Fruit fly (Drosophila melanogaster): ENCODE data around the gene CG34404.

Gene CG34404

DNA sequence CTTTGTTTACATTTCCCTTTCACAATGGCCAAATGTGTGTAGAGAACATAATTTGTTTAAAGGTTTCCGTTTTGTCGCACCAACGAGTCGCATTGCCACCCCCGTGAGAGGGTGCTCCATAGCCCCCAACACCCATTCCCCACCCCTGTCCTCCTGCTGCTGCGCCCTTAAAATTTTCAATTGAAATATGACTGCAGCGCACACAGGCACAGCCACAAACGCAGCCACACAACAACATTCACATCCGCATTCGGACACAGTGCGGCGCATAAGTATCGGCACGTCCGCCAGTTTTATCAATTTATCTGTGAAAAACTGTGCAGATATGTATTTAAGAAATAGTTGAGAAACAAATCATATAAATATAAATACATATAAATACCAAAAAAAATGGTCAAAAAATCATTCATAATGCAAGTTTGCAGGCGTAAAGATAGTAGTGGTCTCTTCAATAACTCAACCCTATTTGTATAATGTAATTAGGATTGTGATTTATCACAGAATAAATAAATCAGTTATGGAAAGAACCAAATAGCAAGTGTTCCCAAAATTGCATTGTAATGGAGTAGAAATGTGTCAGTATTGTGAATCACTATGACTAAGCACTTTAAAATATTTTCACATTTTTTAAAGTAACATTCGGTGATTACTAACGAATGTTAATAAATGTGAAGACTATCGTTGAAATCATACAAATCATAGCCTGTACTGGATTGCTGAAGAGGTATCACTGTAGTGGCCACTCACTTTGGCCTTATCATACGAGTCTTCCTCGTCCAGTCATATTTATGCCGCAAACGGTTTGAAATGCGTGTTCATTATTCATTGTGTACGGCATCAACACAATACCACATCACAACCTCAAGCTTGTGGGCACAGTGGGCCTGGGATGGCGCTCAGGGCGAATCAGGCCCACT lies 42.6 kb upstream of the CG34404 start (continued):
- TF ChIP-seq CG32772 (GFP tag; IDR thresholded peaks at IDR 0.05) (no peak), Vsx1 (GFP tag; optimal IDR thresholded peaks at IDR 0.05) (no peak), Sox100B (GFP tag; optimal IDR thresholded peaks at IDR 0.05) (peak; percentile 14), CG16813 (GFP tag; IDR thresholded peaks at IDR 0.05; ENCODE audit: partially characterized antibody) (no peak), CG3995 (GFP tag; optimal IDR thresholded peaks at IDR 0.05) (no peak), Ravus (GFP tag; IDR thresholded peaks at IDR 0.05) (no peak), hb (GFP tag; IDR thresholded peaks at IDR 0.05; ENCODE audit: partially characterized antibody) (no peak), CG14441 (GFP tag; IDR thresholded peaks at IDR 0.05) (peak; percentile 6; the same call in 1 of the 2 replicates), CG8089 (GFP tag; optimal IDR thresholded peaks at IDR 0.05) (no peak), CG9932 (GFP tag; IDR thresholded peaks at IDR 0.05) (no peak), CG2202 (tag; optimal IDR thresholded peaks at IDR 0.05) (no peak), CG17361 (GFP tag; IDR thresholded peaks at IDR 0.05) (peak; percentile 44; the same call in 2 of the 3 replicates), gsb (GFP tag; IDR thresholded peaks at IDR 0.05) (no peak), CG11723 (GFP tag; optimal IDR thresholded peaks at IDR 0.05) (no peak), CG4282 (GFP tag; optimal IDR thresholded peaks at IDR 0.05) (no peak), en (GFP tag; optimal IDR thresholded peaks at IDR 0.05) (no peak), CG15479 (GFP tag; optimal IDR thresholded peaks at IDR 0.05) (no peak), CG10431 (GFP tag; optimal IDR thresholded peaks at IDR 0.05) (no peak), CG6854 (GFP tag; optimal IDR thresholded peaks at IDR 0.05) (no peak), z (GFP tag; IDR thresholded peaks at IDR 0.05) (no peak), dysf (GFP tag; IDR thresholded peaks at IDR 0.05) (0 out of 3 replicates have a peak, but pooled peaks have one; percentile 12), CG3065 (GFP tag; optimal IDR thresholded peaks at IDR 0.05) (no peak), pzg (GFP tag; optimal IDR thresholded peaks at IDR 0.05) (no peak), nerfin-1 (tag; optimal IDR thresholded peaks at IDR 0.05) (peak; percentile 21), disco-r (GFP tag; optimal IDR thresholded peaks at IDR 0.05) (no peak), Dfd (GFP tag; optimal IDR thresholded peaks at IDR 0.05) (no peak), HLH54F (GFP tag; optimal IDR thresholded peaks at IDR 0.05) (no peak), ase (GFP tag; IDR thresholded peaks at IDR 0.05) (0 out of 3 replicates have a peak, but pooled peaks have one; percentile 8), shn (GFP tag; optimal IDR thresholded peaks at IDR 0.05) (peak; percentile 11), Camta (GFP tag; optimal IDR thresholded peaks at IDR 0.05) (no peak), jigr1 (GFP tag; IDR thresholded peaks at IDR 0.05) (no peak), Doc2 (GFP tag; IDR thresholded peaks at IDR 0.05) (no peak), Ets65A (GFP tag) (peak; percentile 66), CG2712 (tag; optimal IDR thresholded peaks at IDR 0.05) (peak; percentile 16), odd (GFP tag; optimal IDR thresholded peaks at IDR 0.05) (peak; percentile 21), nmo (GFP tag; optimal IDR thresholded peaks at IDR 0.05) (peak; percentile 34)

- TF ChIP-seq CG9437 (GFP tag; optimal IDR thresholded peaks at IDR 0.05) (no peak), Eip74EF (GFP tag; optimal IDR thresholded peaks at IDR 0.05) (no peak), crc (GFP tag; optimal IDR thresholded peaks at IDR 0.05) (no peak), esg (GFP tag; conservative IDR thresholded peaks at IDR 0.05) (no peak), mld (GFP tag; IDR thresholded peaks at IDR 0.05; ENCODE audit: partially characterized antibody) (no peak), scrt (GFP tag; optimal IDR thresholded peaks at IDR 0.05) (no peak), CG18262 (tag; optimal IDR thresholded peaks at IDR 0.05) (no peak), sens (GFP tag) (peak; percentile 2), Elba2 (GFP tag; optimal IDR thresholded peaks at IDR 0.05) (no peak), HLH3B (GFP tag; IDR thresholded peaks at IDR 0.05) (peak; percentile 35; the same call in 1 of the 2 replicates), CG7839 (tag; optimal IDR thresholded peaks at IDR 0.05) (no peak), CG16779 (GFP tag; IDR thresholded peaks at IDR 0.05) (0 out of 2 replicates have a peak, but pooled peaks have one; percentile 29), CG18619 (GFP tag; optimal IDR thresholded peaks at IDR 0.05) (no peak), CG32772 (GFP tag; IDR thresholded peaks at IDR 0.05) (no peak), tgo (GFP tag; IDR thresholded peaks at IDR 0.05) (no peak)
Observed at dm6 chr3R:15409110-15409771, 41.8 kb upstream of the CG34404 start.
